Worm (Caenorhabditis elegans) whole organism, young adult: ENCODE measurements around the gene sri-72.

Source experiments
- B0035.1 ChIP-seq: sonication (generic microtip); optimal IDR thresholded peaks from 2 replicates; lab custom pipeline; 2016; ENCODE audit warnings: missing genetic modification characterization, mild to moderate bottlenecking, missing compliant biosample characterization, missing genotype, missing genetic modification reagents
- T07F8.4 ChIP-seq: sonication (generic microtip); optimal IDR thresholded peaks from 2 replicates; lab custom pipeline; 2016; ENCODE audit warnings: mild to moderate bottlenecking, missing genetic modification characterization, moderate library complexity, missing compliant biosample characterization
- T26A5.8 ChIP-seq: sonication (generic microtip); optimal IDR thresholded peaks from 2 replicates; lab custom pipeline; 2016; ENCODE audit warnings: missing genetic modification characterization, missing compliant biosample characterization
- ama-1 ChIP-seq, 3 experiments: fragments of 150-350 bp in 1 of 3; sonication (generic microtip) in 2 of 3; optimal IDR thresholded peaks; 2 replicates each; lab custom pipeline; 2014 to 2018; ENCODE audit warnings: missing biosample characterization in 2 of 3, missing genetic modification characterization in 2 of 3, missing genetic modification reagents in 2 of 3
- athp-1 ChIP-seq: sonication (generic microtip); optimal IDR thresholded peaks from 2 replicates; lab custom pipeline; 2017; ENCODE audit warnings: mild to moderate bottlenecking, missing genetic modification characterization, missing compliant biosample characterization
- attf-5 ChIP-seq: fragments of 200-800 bp; sonication (Bioruptor generic); optimal IDR thresholded peaks from 2 replicates; lab custom pipeline; 2018; ENCODE audit warnings: mild to moderate bottlenecking, missing genetic modification characterization, missing compliant biosample characterization
- lsy-27 ChIP-seq: sonication (generic microtip); optimal IDR thresholded peaks from 2 replicates; lab custom pipeline; 2017; ENCODE audit warnings: missing genetic modification characterization, mild to moderate bottlenecking, missing compliant biosample characterization, antibody characterized with exemption, missing genotype, borderline replicate concordance; ENCODE audit not compliant: insufficient read depth
- nhr-90 ChIP-seq: sonication (generic microtip); optimal IDR thresholded peaks from 2 replicates; lab custom pipeline; 2016; ENCODE audit warnings: missing genotype, mild to moderate bottlenecking, missing genetic modification characterization, missing compliant biosample characterization
- pha-4 ChIP-seq: fragments of 150-350 bp; sonication (generic microtip); optimal IDR thresholded peaks from 2 replicates; lab custom pipeline; 2014; ENCODE audit warnings: missing biosample characterization, missing genetic modification reagents, missing genetic modification characterization

DNA sequence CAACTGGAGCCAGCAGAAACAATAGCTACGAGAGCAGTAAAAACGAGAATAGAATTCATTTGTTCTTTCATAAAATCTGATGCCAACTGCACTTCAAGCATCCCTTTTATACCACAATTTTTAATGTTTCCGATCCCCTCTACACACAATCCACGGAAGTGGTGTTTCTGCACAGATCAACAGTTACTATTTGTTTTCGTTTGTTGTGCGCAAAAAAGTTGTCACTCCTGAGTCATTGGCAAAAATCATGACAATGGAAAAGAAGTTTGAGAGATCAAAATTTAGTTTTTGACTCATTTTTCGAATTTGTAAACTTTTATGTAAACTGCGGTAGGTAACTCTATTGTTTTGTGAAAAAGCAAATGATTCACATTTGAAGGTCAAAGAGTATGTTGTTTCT, 36.1 kb upstream of the sri-72 start, which contains the start of gene srlf-37:
- TF ChIP-seq athp-1 (tag; lab: Kevin White, UChicago) = no peak
- no peak for TF ChIP-seq lsy-27 (tag; lab: Kevin White, UChicago)
- TF ChIP-seq ama-1 (optimal IDR thresholded peaks at IDR 0.05; lab: Kevin White, UChicago) = no peak
- no peak for TF ChIP-seq ama-1 (GFP tag; optimal IDR thresholded peaks at IDR 0.05; lab: Kevin White, UChicago)
- no peak for TF ChIP-seq T07F8.4 (tag; lab: Kevin White, UChicago)
- no peak for TF ChIP-seq T26A5.8 (tag; lab: Kevin White, UChicago)
- no peak for TF ChIP-seq B0035.1 (tag; lab: Kevin White, UChicago)
- TF ChIP-seq pha-4 (tag; lab: Kevin White, UChicago) = no peak
- TF ChIP-seq attf-5 (GFP tag; lab: Kevin White, UChicago) = no peak
- TF ChIP-seq nhr-90 (tag; lab: Kevin White, UChicago) = no peak
